Fruit fly (Drosophila melanogaster): Measurements from ENCODE around the gene PolA2.
A peak's percentile ranks its signal among the peaks of the same experiment; 100 is the strongest.

Gene PolA2

DNA sequence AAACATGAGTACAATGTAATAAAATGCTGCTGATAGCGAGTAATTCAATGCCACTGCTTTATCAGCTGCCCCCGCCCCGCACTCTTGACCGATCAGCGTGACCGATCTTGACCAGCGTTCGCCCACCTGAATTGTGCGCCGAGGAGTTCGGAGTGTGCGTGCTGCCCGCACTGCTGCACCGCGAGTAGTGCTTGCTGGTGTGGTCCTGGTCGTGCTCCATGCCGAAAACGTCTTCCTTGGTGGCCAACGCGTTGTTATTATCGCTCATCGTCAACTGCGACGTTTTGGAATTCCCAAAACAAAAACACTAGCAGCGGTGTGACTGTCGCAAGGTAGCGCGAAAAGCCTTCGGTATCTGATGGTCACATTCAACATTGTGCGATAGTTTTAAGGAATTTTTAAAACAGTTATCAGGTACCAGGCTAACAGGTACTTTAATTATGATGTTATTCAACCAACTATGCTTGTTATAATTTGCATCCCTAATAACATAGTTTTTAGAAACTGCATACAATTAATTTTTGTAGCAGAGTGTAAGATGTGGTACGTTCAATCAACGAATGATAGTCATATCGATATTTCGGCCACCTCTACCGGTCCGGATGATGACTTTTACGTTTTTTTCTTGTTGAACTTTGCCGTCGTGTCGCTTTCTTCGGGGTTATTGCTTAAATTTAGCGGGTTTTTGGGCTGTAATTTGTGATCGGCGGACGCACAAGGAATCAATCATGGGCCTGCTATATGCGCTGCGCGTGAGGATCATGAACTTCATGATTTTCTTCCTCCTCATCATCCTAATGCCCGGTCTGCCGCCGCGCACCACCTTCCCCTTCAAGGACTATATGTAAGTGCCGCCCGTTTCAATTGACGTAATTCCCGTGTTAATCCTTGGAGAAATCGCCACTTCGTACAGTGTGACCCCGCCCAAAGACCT lies 49.5 kb downstream of the PolA2 start, which contains the start of the genes bigmax and Hmu:
bigmax (minus strand) TSS at position 325 of the 934 bp plus-strand sequence.
Hmu (plus strand) TSS at position 568 of the 934 bp plus-strand sequence.
- TF ChIP-seq Abd-B (GFP tag; optimal IDR thresholded peaks at IDR 0.05) (no peak), CG32264 (GFP tag; optimal IDR thresholded peaks at IDR 0.05) (peak; percentile 71), pan (optimal IDR thresholded peaks at IDR 0.05) (no peak), OdsH (GFP tag; optimal IDR thresholded peaks at IDR 0.05) (peak; percentile 70), br (GFP tag; optimal IDR thresholded peaks at IDR 0.05) (peak; percentile 75), dsf (GFP tag; optimal IDR thresholded peaks at IDR 0.05; ENCODE audit: borderline replicate concordance) (peak; percentile 82), Hr78 (GFP tag; optimal IDR thresholded peaks at IDR 0.05) (no peak), Dif (GFP tag; optimal IDR thresholded peaks at IDR 0.05; ENCODE audit: partially characterized antibody) (peak; percentile 48), brk (GFP tag; optimal IDR thresholded peaks at IDR 0.05) (no peak), Vsx2 (GFP tag; optimal IDR thresholded peaks at IDR 0.05; ENCODE audit: partially characterized antibody) (no peak), sage (GFP tag; optimal IDR thresholded peaks at IDR 0.05) (no peak), Sp1 (GFP tag; optimal IDR thresholded peaks at IDR 0.05) (peak; percentile 75), fru (GFP tag; optimal IDR thresholded peaks at IDR 0.05) (peak; percentile 83), sv (GFP tag; optimal IDR thresholded peaks at IDR 0.05) (peak; percentile 82), h (GFP tag; optimal IDR thresholded peaks at IDR 0.05) (peak; percentile 85), foxo (GFP tag; optimal IDR thresholded peaks at IDR 0.05) (peak; percentile 5 to 89), jim (GFP tag; optimal IDR thresholded peaks at IDR 0.05) (no peak), Jra (GFP tag; optimal IDR thresholded peaks at IDR 0.05) (peak; percentile 93), Hr83 (GFP tag; optimal IDR thresholded peaks at IDR 0.05; ENCODE audit: poor library complexity, severe bottlenecking) (peak; percentile 74), Mio (GFP tag; optimal IDR thresholded peaks at IDR 0.05) (no peak), Dfd (GFP tag; optimal IDR thresholded peaks at IDR 0.05) (no peak), dl (GFP tag; optimal IDR thresholded peaks at IDR 0.05; ENCODE audit: insufficient read depth in 1 of 2, partially characterized antibody in 2 of 2) (no peak), lola (GFP tag; optimal IDR thresholded peaks at IDR 0.05) (no peak), N (GFP tag; optimal IDR thresholded peaks at IDR 0.05) (no peak), rgr (GFP tag; optimal IDR thresholded peaks at IDR 0.05) (peak; percentile 87), Myc (optimal IDR thresholded peaks at IDR 0.05) (no peak), HLH106 (tag; optimal IDR thresholded peaks at IDR 0.05) (peak; percentile 80), woc (GFP tag; optimal IDR thresholded peaks at IDR 0.05) (peak; percentile 92), CrebA (GFP tag; optimal IDR thresholded peaks at IDR 0.05; ENCODE audit: borderline replicate concordance) (no peak), psq (GFP tag; optimal IDR thresholded peaks at IDR 0.05) (peak; percentile 63), GATAd (GFP tag; optimal IDR thresholded peaks at IDR 0.05) (peak; percentile 75), usp (GFP tag; optimal IDR thresholded peaks at IDR 0.05) (no peak), dmrt93B (GFP tag; optimal IDR thresholded peaks at IDR 0.05) (peak; percentile 47), ey (GFP tag; optimal IDR thresholded peaks at IDR 0.05) (peak; percentile 87), Hnf4 (GFP tag; optimal IDR thresholded peaks at IDR 0.05) (peak; percentile 93), Rel (GFP tag; optimal IDR thresholded peaks at IDR 0.05) (no peak), Rel (tag; optimal IDR thresholded peaks at IDR 0.05) (peak; percentile 100), CG9705 (GFP tag; optimal IDR thresholded peaks at IDR 0.05) (peak; percentile 68)

dm6 chr3R:27289638-27290037 lies 50.7 kb downstream of the PolA2 start:
- TF ChIP-seq br (GFP tag; optimal IDR thresholded peaks at IDR 0.05): peak; percentile 8
- no peak for TF ChIP-seq CG9705 (GFP tag; optimal IDR thresholded peaks at IDR 0.05)
- TF ChIP-seq ey (GFP tag; optimal IDR thresholded peaks at IDR 0.05): peak; percentile 28
- no peak for TF ChIP-seq sage (GFP tag; optimal IDR thresholded peaks at IDR 0.05)
- TF ChIP-seq Sp1 (GFP tag; optimal IDR thresholded peaks at IDR 0.05): no peak
- TF ChIP-seq Hnf4 (GFP tag; optimal IDR thresholded peaks at IDR 0.05): peak; percentile 13
- peak; percentile 23 for TF ChIP-seq HLH106 (tag; optimal IDR thresholded peaks at IDR 0.05)
- no peak for TF ChIP-seq psq (GFP tag; optimal IDR thresholded peaks at IDR 0.05)
- TF ChIP-seq dsf (GFP tag; optimal IDR thresholded peaks at IDR 0.05; ENCODE audit: borderline replicate concordance): no peak
- peak; percentile 43 for TF ChIP-seq fru (GFP tag; optimal IDR thresholded peaks at IDR 0.05)
- no peak for TF ChIP-seq Mio (GFP tag; optimal IDR thresholded peaks at IDR 0.05)
- TF ChIP-seq dmrt93B (GFP tag; optimal IDR thresholded peaks at IDR 0.05): no peak
- no peak for TF ChIP-seq CrebA (GFP tag; optimal IDR thresholded peaks at IDR 0.05; ENCODE audit: borderline replicate concordance)
- no peak for TF ChIP-seq pan (optimal IDR thresholded peaks at IDR 0.05)
- peak in 1 of 2 experiments; percentile 38 for TF ChIP-seq foxo (GFP tag; optimal IDR thresholded peaks at IDR 0.05)
- TF ChIP-seq h (GFP tag; optimal IDR thresholded peaks at IDR 0.05): peak; percentile 65
- TF ChIP-seq rgr (GFP tag; optimal IDR thresholded peaks at IDR 0.05): peak; percentile 34
- TF ChIP-seq OdsH (GFP tag; optimal IDR thresholded peaks at IDR 0.05): peak; percentile 3
